Fruit fly (Drosophila melanogaster): ENCODE data around the gene mwh.

- TF ChIP-seq CG34367 (tag; optimal IDR thresholded peaks at IDR 0.05) (no peak), Ets98B (GFP tag; IDR thresholded peaks at IDR 0.05) (no peak), Snoo (tag; optimal IDR thresholded peaks at IDR 0.05) (no peak), CG17806 (tag; optimal IDR thresholded peaks at IDR 0.05) (no peak), CG8159 (tag; optimal IDR thresholded peaks at IDR 0.05) (no peak), EcR (GFP tag; optimal IDR thresholded peaks at IDR 0.05) (no peak), rn (GFP tag; IDR thresholded peaks at IDR 0.05) (no peak), CG8301 (tag; optimal IDR thresholded peaks at IDR 0.05) (no peak), Pif1B (GFP tag; optimal IDR thresholded peaks at IDR 0.05) (no peak), CG32121 (GFP tag; IDR thresholded peaks at IDR 0.05) (no peak), Pif1A (GFP tag; optimal IDR thresholded peaks at IDR 0.05) (no peak), gl (tag; optimal IDR thresholded peaks at IDR 0.05) (no peak), CG9948 (tag; optimal IDR thresholded peaks at IDR 0.05) (no peak)
Observed at dm6 chr3L:1251712-1252111, 51.1 kb downstream of the mwh start, which contains the start of the genes CG9130 and CG9133.

All from whole organism, pupa.